Worm (Caenorhabditis elegans) whole organism, mixed stage, embryonic: ENCODE results near the gene C34F6.9.

ENCODE experiments used
- M03D4.4 ChIP-seq: sonication (generic microtip); optimal IDR thresholded peaks from 2 replicates; lab custom pipeline; 2017; ENCODE audit warnings: mild to moderate bottlenecking, missing genetic modification characterization, missing compliant biosample characterization
- bed-3 ChIP-seq: fragments of 200-800 bp; sonication (Bioruptor generic); optimal IDR thresholded peaks from 3 replicates; lab custom pipeline; 2018; ENCODE audit warnings: mild to moderate bottlenecking, missing genetic modification characterization, moderate library complexity, missing compliant biosample characterization
- blmp-1 ChIP-seq: fragments of 150-350 bp; optimal IDR thresholded peaks from 2 replicates; lab custom pipeline; 2014; ENCODE audit warnings: missing biosample characterization, missing genetic modification characterization
- ceh-39 ChIP-seq: fragments of 150-350 bp; optimal IDR thresholded peaks from 2 replicates; lab custom pipeline; 2014; ENCODE audit warnings: missing biosample characterization, missing genetic modification characterization
- ceh-43 ChIP-seq: fragments of 200-800 bp; sonication (Bioruptor generic); optimal IDR thresholded peaks from 2 replicates; lab custom pipeline; 2018; ENCODE audit warnings: mild to moderate bottlenecking, missing genetic modification characterization, moderate library complexity, missing compliant biosample characterization
- ceh-83 ChIP-seq: fragments of 200-800 bp; sonication (Bioruptor generic); optimal IDR thresholded peaks from 2 replicates; lab custom pipeline; 2018; ENCODE audit warnings: mild to moderate bottlenecking, missing genetic modification characterization, missing compliant biosample characterization
- ces-1 ChIP-seq: fragments of 150-350 bp; optimal IDR thresholded peaks from 2 replicates; lab custom pipeline; 2014; ENCODE audit warnings: missing biosample characterization, missing genetic modification reagents, missing genetic modification characterization
- cnd-1 ChIP-seq: fragments of 200-800 bp; sonication (Bioruptor generic); optimal IDR thresholded peaks from 2 replicates; lab custom pipeline; 2018; ENCODE audit warnings: mild to moderate bottlenecking, missing genetic modification characterization, missing compliant biosample characterization
- drap-1 ChIP-seq: fragments of 200-800 bp; sonication (Bioruptor generic); optimal IDR thresholded peaks from 3 replicates; lab custom pipeline; 2018; ENCODE audit warnings: mild to moderate bottlenecking, missing genetic modification characterization, missing compliant biosample characterization
- elt-1 ChIP-seq: sonication (generic microtip); optimal IDR thresholded peaks from 2 replicates; lab custom pipeline; 2017; ENCODE audit warnings: missing genetic modification characterization, mild to moderate bottlenecking, missing compliant biosample characterization, antibody characterized with exemption, moderate library complexity, borderline replicate concordance; ENCODE audit not compliant: insufficient read depth
- flh-1 ChIP-seq: fragments of 200-800 bp; sonication (Bioruptor generic); optimal IDR thresholded peaks from 2 replicates; lab custom pipeline; 2018; ENCODE audit warnings: mild to moderate bottlenecking, missing genetic modification characterization, moderate library complexity, missing compliant biosample characterization
- ham-2 ChIP-seq: fragments of 200-800 bp; sonication (Bioruptor generic); optimal IDR thresholded peaks from 2 replicates; lab custom pipeline; 2018; ENCODE audit warnings: mild to moderate bottlenecking, missing genetic modification characterization, missing compliant biosample characterization
- hlh-1 ChIP-seq: fragments of 150-350 bp; optimal IDR thresholded peaks from 2 replicates; lab custom pipeline; 2014; ENCODE audit warnings: missing biosample characterization, missing genetic modification reagents, missing genetic modification characterization
- lin-32 ChIP-seq: fragments of 200-800 bp; sonication (Bioruptor generic); optimal IDR thresholded peaks from 2 replicates; lab custom pipeline; 2018; ENCODE audit warnings: mild to moderate bottlenecking, missing genetic modification characterization, missing compliant biosample characterization
- lsy-2 ChIP-seq: fragments of 150-350 bp; optimal IDR thresholded peaks from 2 replicates; lab custom pipeline; 2014; ENCODE audit warnings: missing biosample characterization, missing genetic modification characterization
- mab-5 ChIP-seq: fragments of 150-350 bp; optimal IDR thresholded peaks from 2 replicates; lab custom pipeline; 2014; ENCODE audit warnings: missing biosample characterization, missing genetic modification characterization
- mep-1 ChIP-seq: fragments of 150-350 bp; optimal IDR thresholded peaks from 2 replicates; lab custom pipeline; 2017; ENCODE audit warnings: missing biosample characterization, missing genetic modification reagents, missing genetic modification characterization, inconsistent platforms
- mls-2 ChIP-seq: sonication (generic microtip); optimal IDR thresholded peaks from 2 replicates; lab custom pipeline; 2016; ENCODE audit warnings: mild to moderate bottlenecking, missing genetic modification characterization, moderate library complexity, missing compliant biosample characterization
- nhr-12 ChIP-seq: fragments of 150-350 bp; optimal IDR thresholded peaks from 2 replicates; lab custom pipeline; 2014; ENCODE audit warnings: missing biosample characterization, missing genetic modification characterization
- nhr-2 ChIP-seq: fragments of 150-350 bp; optimal IDR thresholded peaks from 2 replicates; lab custom pipeline; 2014; ENCODE audit warnings: missing biosample characterization, missing genetic modification characterization
- nhr-237 ChIP-seq: fragments of 150-350 bp; optimal IDR thresholded peaks from 2 replicates; lab custom pipeline; 2014; ENCODE audit warnings: missing biosample characterization, missing genetic modification characterization
- nhr-76 ChIP-seq: sonication (generic microtip); optimal IDR thresholded peaks from 2 replicates; lab custom pipeline; 2017; ENCODE audit warnings: missing biosample characterization, missing genetic modification characterization
- pha-4 ChIP-seq: fragments of 150-350 bp; optimal IDR thresholded peaks from 2 replicates; lab custom pipeline; 2018; ENCODE audit warnings: missing biosample characterization, missing genetic modification reagents, missing genetic modification characterization
- snpc-4 ChIP-seq: fragments of 150-350 bp; optimal IDR thresholded peaks from 2 replicates; lab custom pipeline; 2014; ENCODE audit warnings: missing biosample characterization, missing genetic modification characterization
- sptf-1 ChIP-seq: sonication (generic microtip); optimal IDR thresholded peaks from 2 replicates; lab custom pipeline; 2017; ENCODE audit warnings: mild to moderate bottlenecking, missing genetic modification characterization, moderate library complexity, missing compliant biosample characterization
- tbx-8 ChIP-seq: fragments of 200-800 bp; sonication (Bioruptor generic); optimal IDR thresholded peaks from 2 replicates; lab custom pipeline; 2018; ENCODE audit warnings: mild to moderate bottlenecking, missing genetic modification characterization, moderate library complexity, missing compliant biosample characterization
- unc-120 ChIP-seq: sonication (generic microtip); optimal IDR thresholded peaks from 2 replicates; lab custom pipeline; 2017; ENCODE audit warnings: missing genetic modification characterization, missing compliant biosample characterization; ENCODE audit not compliant: poor library complexity, severe bottlenecking
- unc-62 ChIP-seq: fragments of 150-350 bp; optimal IDR thresholded peaks from 2 replicates; lab custom pipeline; 2014; ENCODE audit warnings: missing biosample characterization, missing genetic modification reagents, missing genetic modification characterization
- zip-8 ChIP-seq: fragments of 150-350 bp; optimal IDR thresholded peaks from 2 replicates; lab custom pipeline; 2014; ENCODE audit warnings: missing biosample characterization, missing genetic modification characterization
- ztf-11 ChIP-seq: fragments of 150-350 bp; optimal IDR thresholded peaks from 2 replicates; lab custom pipeline; 2014; ENCODE audit warnings: missing biosample characterization, missing genetic modification characterization

The C34F6.9 gene

DNA sequence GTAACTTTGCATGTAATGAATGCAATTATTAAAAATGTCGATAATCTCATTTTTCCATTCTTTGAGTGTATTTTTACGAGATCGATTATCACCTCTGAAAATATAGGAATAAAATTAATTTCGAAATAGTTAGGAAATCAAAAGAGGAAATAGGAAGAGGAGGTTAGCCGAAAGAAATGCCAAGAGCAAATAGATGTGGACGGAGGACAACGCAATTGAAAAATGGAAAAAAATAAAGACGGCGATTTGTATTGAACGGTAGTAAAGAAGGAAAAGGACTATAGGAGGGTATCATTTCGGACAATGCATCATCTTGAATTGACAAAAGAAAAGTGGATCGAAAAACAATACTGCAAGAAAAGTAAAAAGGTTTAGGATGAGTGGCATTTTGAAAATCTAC, 32.9 kb downstream of the C34F6.9 start, which contains the start of gene F13D2.1:
F13D2.1 (minus strand) TSS at position 101 of the 400 bp plus-strand sequence.
- no peak for TF ChIP-seq cnd-1 (tag; lab: Kevin White, UChicago)
- no peak for TF ChIP-seq ces-1 (GFP tag; lab: Kevin White, UChicago)
- no peak for TF ChIP-seq hlh-1 (tag; lab: Kevin White, UChicago)
- TF ChIP-seq bed-3 (GFP tag; lab: Kevin White, UChicago) = no peak
- TF ChIP-seq ceh-83 = no peak
- TF ChIP-seq nhr-12 = no peak
- no peak for TF ChIP-seq ztf-11
- no peak for TF ChIP-seq drap-1 (GFP tag; lab: Kevin White, UChicago)
- no peak for TF ChIP-seq lin-32 (GFP tag; lab: Kevin White, UChicago)
- no peak for TF ChIP-seq pha-4 (tag; lab: Kevin White, UChicago)
- no peak for TF ChIP-seq M03D4.4 (tag; lab: Kevin White, UChicago)
- no peak for TF ChIP-seq ham-2
- TF ChIP-seq zip-8 (tag; lab: Kevin White, UChicago) = no peak
- no peak for TF ChIP-seq mep-1 (tag; lab: Kevin White, UChicago)
- TF ChIP-seq nhr-76 (tag; lab: Kevin White, UChicago) = no peak
- no peak for TF ChIP-seq mls-2 (tag; lab: Kevin White, UChicago)
- no peak for TF ChIP-seq sptf-1 (tag; lab: Kevin White, UChicago)
- TF ChIP-seq nhr-237 = no peak
- TF ChIP-seq nhr-2 (tag; lab: Kevin White, UChicago) = no peak
- no peak for TF ChIP-seq tbx-8 (GFP tag; lab: Kevin White, UChicago)

DNA sequence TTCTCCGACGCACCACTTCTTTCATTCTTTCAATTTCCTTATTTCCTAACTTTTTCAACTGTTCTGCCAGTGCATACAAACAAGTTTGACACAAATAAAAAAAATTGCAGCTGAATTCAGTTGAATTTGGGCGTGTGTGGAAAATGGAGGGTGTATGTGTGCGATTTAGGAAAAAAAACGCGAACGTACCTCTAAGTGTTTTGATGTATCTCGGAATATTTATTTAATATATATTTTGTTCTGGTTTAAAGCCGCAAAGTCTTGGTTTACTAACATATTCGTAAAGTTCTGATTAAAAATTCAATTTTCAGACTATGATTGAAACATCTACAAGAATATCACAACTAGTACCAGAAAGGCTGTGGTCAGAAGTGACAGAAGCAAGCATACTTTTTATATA, 36.9 kb downstream of the C34F6.9 start, which contains the start of gene gnrr-7:
gnrr-7 (plus strand) TSS at position 301 of the 400 bp plus-strand sequence.
- no peak for TF ChIP-seq elt-1 (tag; lab: Kevin White, UChicago)
- no peak for TF ChIP-seq mep-1 (tag; lab: Kevin White, UChicago)
- TF ChIP-seq hlh-1 (tag; lab: Kevin White, UChicago) = no peak

DNA sequence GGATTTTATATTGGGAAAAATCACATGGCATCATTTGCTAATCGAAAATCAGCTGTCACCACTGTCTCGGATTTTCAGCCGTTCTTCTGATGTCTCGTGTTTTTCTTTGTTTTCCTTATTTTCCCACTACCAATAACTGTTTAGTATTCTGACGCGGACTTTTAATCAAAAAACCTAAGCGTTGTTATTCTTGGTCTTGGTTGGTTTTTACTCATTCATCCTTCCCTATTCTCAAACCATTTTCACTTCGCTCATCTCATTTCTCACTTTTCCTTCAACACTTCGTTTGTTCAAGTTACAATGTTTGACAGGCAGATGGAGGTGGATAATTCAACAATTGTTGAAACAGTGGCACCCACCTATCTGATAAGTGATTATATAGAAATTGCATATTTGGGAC, 43.8 kb downstream of the C34F6.9 start, which contains the start of gene gnrr-6:
gnrr-6 (plus strand) TSS at position 301 of the 400 bp plus-strand sequence.
- TF ChIP-seq flh-1 (GFP tag; lab: Kevin White, UChicago) (no peak), ceh-39 (no peak), ces-1 (GFP tag; lab: Kevin White, UChicago) (no peak), snpc-4 (tag; lab: Kevin White, UChicago) (no peak), ceh-83 (no peak), elt-1 (tag; lab: Kevin White, UChicago) (no peak), unc-62 (GFP tag; lab: Kevin White, UChicago) (no peak), mab-5 (tag; lab: Kevin White, UChicago) (no peak), lin-32 (GFP tag; lab: Kevin White, UChicago) (no peak), bed-3 (GFP tag; lab: Kevin White, UChicago) (no peak), mep-1 (tag; lab: Kevin White, UChicago) (no peak), unc-120 (tag; lab: Kevin White, UChicago) (no peak), ztf-11 (no peak), lsy-2 (tag; lab: Kevin White, UChicago) (no peak), ham-2 (no peak), ceh-43 (GFP tag; lab: Kevin White, UChicago) (no peak), nhr-2 (tag; lab: Kevin White, UChicago) (no peak), drap-1 (GFP tag; lab: Kevin White, UChicago) (no peak), blmp-1 (tag; lab: Kevin White, UChicago) (no peak)
